Fruit fly (Drosophila melanogaster) whole organism, embryonic: ENCODE measurements around the gene CG3604.

ENCODE experiments used
- Aef1 ChIP-seq: fragments of 200-800 bp; sonication (Bioruptor generic); IDR thresholded peaks from 3 replicates; pipeline ENCODE4 v1.3.6; 2022; ENCODE audit warnings: missing biosample characterization, missing genetic modification characterization
- Antp ChIP-seq: fragments of 200-800 bp; sonication (Bioruptor generic); optimal IDR thresholded peaks from 3 replicates; lab custom pipeline; 2016; ENCODE audit warnings: missing biosample characterization, missing genetic modification characterization
- Atf6 ChIP-seq: fragments of 200-800 bp; sonication (Bioruptor generic); IDR thresholded peaks from 2 replicates; pipeline ENCODE4 v1.3.6; 2022; ENCODE audit warnings: missing biosample characterization, missing genetic modification characterization
- CG1024 ChIP-seq: fragments of 200-800 bp; sonication (Bioruptor generic); IDR thresholded peaks from 2 replicates; pipeline ENCODE4 v1.3.6; 2022; ENCODE audit warnings: missing biosample characterization, missing genetic modification characterization
- CG13123 ChIP-seq: fragments of 200-800 bp; sonication (Bioruptor generic); optimal IDR thresholded peaks from 2 replicates; lab custom pipeline; 2016; ENCODE audit warnings: missing biosample characterization, missing genetic modification characterization
- CG13287 ChIP-seq: fragments of 200-800 bp; sonication (Bioruptor generic); IDR thresholded peaks from 2 replicates; pipeline ENCODE4 v1.3.6; 2022; ENCODE audit warnings: missing biosample characterization, missing genetic modification characterization; ENCODE audit not compliant: partially characterized antibody
- CG13775 ChIP-seq: fragments of 200-800 bp; sonication (Bioruptor generic); optimal IDR thresholded peaks from 3 replicates; lab custom pipeline; 2017; ENCODE audit warnings: missing biosample characterization, mild to moderate bottlenecking, missing genetic modification characterization
- CG17385 ChIP-seq: fragments of 200-800 bp; sonication (Bioruptor generic); optimal IDR thresholded peaks from 3 replicates; lab custom pipeline; 2018; ENCODE audit warnings: missing biosample characterization, mild to moderate bottlenecking, missing genetic modification characterization
- CG17568 ChIP-seq: fragments of 200-800 bp; sonication (Bioruptor generic); optimal IDR thresholded peaks from 2 replicates; lab custom pipeline; 2018; ENCODE audit warnings: missing biosample characterization, mild to moderate bottlenecking, missing genetic modification characterization, moderate library complexity
- CG18599 ChIP-seq: fragments of 200-800 bp; sonication (Bioruptor generic); optimal IDR thresholded peaks from 3 replicates; lab custom pipeline; 2017; ENCODE audit warnings: missing biosample characterization, missing genetic modification characterization, mild to moderate bottlenecking, moderate library complexity, missing genetic modification reagents
- CG30403 ChIP-seq: fragments of 200-800 bp; sonication (Bioruptor generic); optimal IDR thresholded peaks from 3 replicates; lab custom pipeline; 2016; ENCODE audit warnings: missing biosample characterization, missing genetic modification characterization
- CG31388 ChIP-seq: fragments of 200-800 bp; sonication (Bioruptor generic); optimal IDR thresholded peaks from 2 replicates; lab custom pipeline; 2016; ENCODE audit warnings: missing biosample characterization, missing genetic modification characterization
- CG32532 ChIP-seq: fragments of 200-800 bp; sonication (Bioruptor generic); IDR thresholded peaks from 2 replicates; pipeline ENCODE4 v1.3.6; 2022; ENCODE audit warnings: missing biosample characterization, missing genetic modification characterization
- CG7556 ChIP-seq: fragments of 200-800 bp; sonication (Bioruptor generic); optimal IDR thresholded peaks from 2 replicates; lab custom pipeline; 2017; ENCODE audit warnings: missing biosample characterization, mild to moderate bottlenecking, missing genetic modification characterization
- CG8924 ChIP-seq: fragments of 200-800 bp; optimal IDR thresholded peaks from 3 replicates; lab custom pipeline; 2019; ENCODE audit warnings: missing biosample characterization, mild to moderate bottlenecking, missing genetic modification characterization, moderate library complexity
- CoRest ChIP-seq: fragments of 200-800 bp; sonication (Bioruptor generic); optimal IDR thresholded peaks from 3 replicates; lab custom pipeline; 2018; ENCODE audit warnings: missing biosample characterization, mild to moderate bottlenecking, missing genetic modification characterization, moderate library complexity
- D19A ChIP-seq: fragments of 200-800 bp; optimal IDR thresholded peaks from 3 replicates; lab custom pipeline; 2019; ENCODE audit warnings: missing biosample characterization, mild to moderate bottlenecking, missing genetic modification characterization, moderate library complexity
- ERR ChIP-seq: fragments of 200-800 bp; sonication (Bioruptor generic); optimal IDR thresholded peaks from 2 replicates; lab custom pipeline; 2016; ENCODE audit warnings: missing biosample characterization, missing genetic modification characterization
- Eip74EF ChIP-seq, 2 experiments: fragments of 200-800 bp in 1 of 2; fragments of >200 bp in 1 of 2; sonication (Bioruptor generic) in 1 of 2; optimal IDR thresholded peaks; 2 replicates each; lab custom pipeline; 2017 to 2019; ENCODE audit warnings: missing biosample characterization in 2 of 2, missing genetic modification characterization in 2 of 2, mild to moderate bottlenecking in 1 of 2, moderate library complexity in 1 of 2
- Fer3 ChIP-seq: fragments of 200-800 bp; sonication (Bioruptor generic); optimal IDR thresholded peaks from 2 replicates; lab custom pipeline; 2018; ENCODE audit warnings: missing biosample characterization, mild to moderate bottlenecking, missing genetic modification characterization, moderate library complexity
- HHEX ChIP-seq: fragments of 200-800 bp; sonication (Bioruptor generic); optimal IDR thresholded peaks from 3 replicates; lab custom pipeline; 2017; ENCODE audit warnings: missing biosample characterization, mild to moderate bottlenecking, missing genetic modification characterization, missing genetic modification reagents
- Hmr ChIP-seq: fragments of 200-800 bp; sonication (Bioruptor generic); optimal IDR thresholded peaks from 3 replicates; lab custom pipeline; 2017; ENCODE audit warnings: mild to moderate bottlenecking, missing biosample characterization, missing genetic modification reagents, missing genetic modification characterization
- Ptx1 ChIP-seq: fragments of 200-800 bp; sonication (Bioruptor generic); IDR thresholded peaks from 2 replicates; pipeline ENCODE4 v1.3.6; 2022; ENCODE audit warnings: missing biosample characterization, missing genetic modification characterization
- Rfx ChIP-seq: fragments of 200-800 bp; sonication (Bioruptor generic); IDR thresholded peaks from 2 replicates; pipeline ENCODE4 v1.3.6; 2022; ENCODE audit warnings: missing biosample characterization, missing genetic modification characterization
- Ssrp ChIP-seq: fragments of 200-800 bp; sonication (Bioruptor generic); optimal IDR thresholded peaks from 2 replicates; lab custom pipeline; 2018; ENCODE audit warnings: missing biosample characterization, mild to moderate bottlenecking, missing genetic modification characterization, moderate library complexity
- ab ChIP-seq: fragments of 200-800 bp; sonication (Bioruptor generic); optimal IDR thresholded peaks from 2 replicates; lab custom pipeline; 2016; ENCODE audit warnings: missing biosample characterization, missing genetic modification characterization
- bab2 ChIP-seq: fragments of 200-800 bp; sonication (Bioruptor generic); optimal IDR thresholded peaks from 2 replicates; lab custom pipeline; 2016; ENCODE audit warnings: missing biosample characterization, missing genetic modification characterization
- cato ChIP-seq: fragments of 200-800 bp; sonication (Bioruptor generic); optimal IDR thresholded peaks from 2 replicates; lab custom pipeline; 2016; ENCODE audit warnings: missing biosample characterization, missing genetic modification characterization, borderline replicate concordance
- chinmo ChIP-seq: fragments of 200-800 bp; sonication (Bioruptor generic); IDR thresholded peaks from 4 replicates; pipeline ENCODE4 v1.3.6; 2022; ENCODE audit warnings: missing biosample characterization, missing genetic modification characterization; ENCODE audit not compliant: partially characterized antibody
- danr ChIP-seq: fragments of 200-800 bp; sonication (Bioruptor generic); IDR thresholded peaks from 2 replicates; pipeline ENCODE4 v1.3.6; 2022; ENCODE audit warnings: missing biosample characterization, missing genetic modification characterization
- dati ChIP-seq: fragments of 200-800 bp; sonication (Bioruptor generic); IDR thresholded peaks from 2 replicates; pipeline ENCODE4 v1.3.6; 2022; ENCODE audit warnings: missing biosample characterization, missing genetic modification characterization
- dpn ChIP-seq, 2 experiments: fragments of 200-800 bp; sonication (Bioruptor generic); optimal IDR thresholded peaks; 3 replicates each; lab custom pipeline; 2016; ENCODE audit warnings: missing biosample characterization in 2 of 2, missing genetic modification characterization in 2 of 2
- en ChIP-seq: fragments of 200-800 bp; sonication (Bioruptor generic); optimal IDR thresholded peaks from 2 replicates; lab custom pipeline; 2016; ENCODE audit warnings: missing biosample characterization, missing genetic modification characterization
- fd102C ChIP-seq: fragments of 200-800 bp; sonication (Bioruptor generic); optimal IDR thresholded peaks from 2 replicates; lab custom pipeline; 2018; ENCODE audit warnings: missing biosample characterization, mild to moderate bottlenecking, missing genetic modification characterization, moderate library complexity
- gro ChIP-seq: fragments of 200-800 bp; sonication (Bioruptor generic); optimal IDR thresholded peaks from 2 replicates; lab custom pipeline; 2016; ENCODE audit warnings: missing biosample characterization, missing genetic modification characterization
- gt ChIP-seq: fragments of 200-800 bp; sonication (Bioruptor generic); IDR thresholded peaks from 2 replicates; pipeline ENCODE4 v1.3.6; 2022; ENCODE audit warnings: missing biosample characterization, missing genetic modification characterization
- hb ChIP-seq: fragments of 200-800 bp; sonication (Bioruptor generic); IDR thresholded peaks from 3 replicates; pipeline ENCODE4 v1.3.6; 2022; ENCODE audit warnings: missing biosample characterization, missing genetic modification characterization; ENCODE audit not compliant: partially characterized antibody
- lilli ChIP-seq: fragments of 200-800 bp; sonication (Bioruptor generic); optimal IDR thresholded peaks from 3 replicates; lab custom pipeline; 2016; ENCODE audit warnings: missing biosample characterization, missing genetic modification characterization
- lov ChIP-seq, 2 experiments: fragments of 200-800 bp in 1 of 2; fragments of >200 bp in 1 of 2; sonication (Bioruptor generic) in 1 of 2; IDR thresholded peaks in 1 of 2; optimal IDR thresholded peaks in 1 of 2; 2 replicates in 1 of 2; 3 replicates in 1 of 2; pipeline versions ENCODE4 v1.3.6 to Lab custom; 2017 to 2022; ENCODE audit warnings: missing biosample characterization in 1 of 2, missing genetic modification characterization in 1 of 2
- nom ChIP-seq: fragments of 200-800 bp; sonication (Bioruptor generic); optimal IDR thresholded peaks from 2 replicates; lab custom pipeline; 2017; ENCODE audit warnings: missing biosample characterization, missing genetic modification characterization, mild to moderate bottlenecking, moderate library complexity, missing genetic modification reagents
- pb ChIP-seq: fragments of 200-800 bp; sonication (Bioruptor generic); optimal IDR thresholded peaks from 3 replicates; lab custom pipeline; 2016; ENCODE audit warnings: missing biosample characterization, missing genetic modification characterization
- phol ChIP-seq: fragments of 200-800 bp; sonication (Bioruptor generic); optimal IDR thresholded peaks from 3 replicates; lab custom pipeline; 2018; ENCODE audit warnings: missing biosample characterization, mild to moderate bottlenecking, missing genetic modification characterization, moderate library complexity
- pzg ChIP-seq: fragments of 200-800 bp; sonication (Bioruptor generic); optimal IDR thresholded peaks from 3 replicates; lab custom pipeline; 2018; ENCODE audit warnings: missing biosample characterization, mild to moderate bottlenecking, missing genetic modification characterization, moderate library complexity
- schlank ChIP-seq: fragments of 200-800 bp; sonication (Bioruptor generic); optimal IDR thresholded peaks from 2 replicates; lab custom pipeline; 2018; ENCODE audit warnings: missing biosample characterization, mild to moderate bottlenecking, missing genetic modification characterization
- sens ChIP-seq: fragments of 200-800 bp; sonication (Bioruptor generic); peaks from one replicate; lab custom pipeline; 2016; ENCODE audit warnings: missing biosample characterization, missing genetic modification characterization
- stwl ChIP-seq: fragments of 200-800 bp; sonication (Bioruptor generic); optimal IDR thresholded peaks from 3 replicates; lab custom pipeline; 2018; ENCODE audit warnings: missing biosample characterization, mild to moderate bottlenecking, missing genetic modification characterization, moderate library complexity
- tgo ChIP-seq: fragments of 200-800 bp; sonication (Bioruptor generic); IDR thresholded peaks from 3 replicates; pipeline ENCODE4 v1.3.6; 2022; ENCODE audit warnings: missing biosample characterization, missing genetic modification characterization
- twi ChIP-seq: fragments of 200-800 bp; optimal IDR thresholded peaks from 2 replicates; lab custom pipeline; 2019; ENCODE audit warnings: missing biosample characterization, mild to moderate bottlenecking, missing genetic modification characterization, moderate library complexity
- unpg ChIP-seq: fragments of 200-800 bp; sonication (Bioruptor generic); optimal IDR thresholded peaks from 3 replicates; lab custom pipeline; 2018; ENCODE audit warnings: missing biosample characterization, mild to moderate bottlenecking, missing genetic modification characterization, moderate library complexity
- wor ChIP-seq: fragments of 200-800 bp; sonication (Bioruptor generic); IDR thresholded peaks from 2 replicates; pipeline ENCODE4 v1.3.6; 2022; ENCODE audit warnings: missing biosample characterization, missing genetic modification characterization

Gene CG3604

dm6 chr2L:3740443-3740842 lies 42.8 kb upstream of the CG3604 start (continued):
- TF ChIP-seq ab, result no peak
- TF ChIP-seq wor (GFP tag; lab: Robert Waterston, UW), result no peak
- TF ChIP-seq lilli (GFP tag; lab: Kevin White, UChicago), result peak; percentile 9
- TF ChIP-seq sens (GFP tag; lab: Kevin White, UChicago), result peak; percentile 50
- TF ChIP-seq CG13775, result no peak
- no peak for TF ChIP-seq ERR (GFP tag; lab: Kevin White, UChicago)
- no peak for TF ChIP-seq CG17568
- no peak for TF ChIP-seq dati (GFP tag; lab: Robert Waterston, UW)
- TF ChIP-seq hb (GFP tag; lab: Robert Waterston, UW), result no peak
- peak; percentile 20 for TF ChIP-seq CG17385 (GFP tag; lab: Kevin White, UChicago)
- no peak for TF ChIP-seq en (GFP tag; lab: Kevin White, UChicago)
- TF ChIP-seq unpg (GFP tag; lab: Kevin White, UChicago), result peak; percentile 2
- peak; percentile 51 for TF ChIP-seq Hmr (GFP tag; lab: Kevin White, UChicago)
- no peak for TF ChIP-seq twi
- TF ChIP-seq gt (GFP tag; lab: Robert Waterston, UW), result no peak
- no peak for TF ChIP-seq schlank (tag; lab: Kevin White, UChicago)
- TF ChIP-seq CG8924 (tag; lab: Kevin White, UChicago), result no peak
- no peak for TF ChIP-seq Aef1 (GFP tag; lab: Robert Waterston, UW)
- TF ChIP-seq nom (GFP tag; lab: Kevin White, UChicago), result no peak
- no peak for TF ChIP-seq CG13287 (GFP tag; lab: Robert Waterston, UW)
- TF ChIP-seq CG7556 (GFP tag; lab: Kevin White, UChicago), result peak; percentile 35
- peak; percentile 25 for TF ChIP-seq Rfx (GFP tag; lab: Robert Waterston, UW)
- TF ChIP-seq gro (GFP tag; lab: Kevin White, UChicago), result peak; percentile 2
- TF ChIP-seq CG18599 (GFP tag; lab: Kevin White, UChicago), result peak; percentile 53
- TF ChIP-seq lov (optimal IDR thresholded peaks at IDR 0.05; lab: Kevin White, UChicago), result no peak
- no peak for TF ChIP-seq lov (GFP tag; IDR thresholded peaks at IDR 0.05; lab: Robert Waterston, UW)
- no peak for TF ChIP-seq chinmo (GFP tag; lab: Robert Waterston, UW)
- TF ChIP-seq CG32532 (GFP tag; lab: Robert Waterston, UW), result no peak; the same call in 1 of the 2 replicates
- TF ChIP-seq Fer3 (tag; lab: Kevin White, UChicago), result peak; percentile 12
- TF ChIP-seq HHEX (GFP tag; lab: Kevin White, UChicago), result peak; percentile 6
- TF ChIP-seq fd102C (GFP tag; lab: Kevin White, UChicago), result no peak
- TF ChIP-seq cato (GFP tag; lab: Kevin White, UChicago), result no peak
- no peak for TF ChIP-seq CG31388
- no peak for TF ChIP-seq CG13123 (GFP tag; lab: Kevin White, UChicago)
- peak; percentile 7 for TF ChIP-seq CG30403 (GFP tag; lab: Kevin White, UChicago)
- TF ChIP-seq CoRest (tag; lab: Kevin White, UChicago), result peak; percentile 12
- no peak for TF ChIP-seq Ssrp (tag; lab: Kevin White, UChicago)
- no peak for TF ChIP-seq bab2 (GFP tag; lab: Kevin White, UChicago)
- peak; percentile 36 for TF ChIP-seq Ptx1 (GFP tag; lab: Robert Waterston, UW)
- no peak for TF ChIP-seq Eip74EF (GFP tag; optimal IDR thresholded peaks at IDR 0.05; lab: Kevin White, UChicago)
- TF ChIP-seq dpn (GFP tag; optimal IDR thresholded peaks at IDR 0.05; lab: Kevin White, UChicago), result peak in 1 of 2 experiments; percentile 14
- TF ChIP-seq Antp (GFP tag; lab: Kevin White, UChicago), result no peak
- TF ChIP-seq CG1024 (GFP tag; lab: Robert Waterston, UW), result no peak
- peak; percentile 12 for TF ChIP-seq phol (tag; lab: Kevin White, UChicago)
- TF ChIP-seq pzg (GFP tag; lab: Kevin White, UChicago), result no peak
- 0 out of 2 replicates have a peak, but pooled peaks have one; percentile 22 for TF ChIP-seq Atf6 (GFP tag; lab: Robert Waterston, UW)
- peak; percentile 3 for TF ChIP-seq stwl (tag; lab: Kevin White, UChicago)
- TF ChIP-seq pb (GFP tag; lab: Kevin White, UChicago), result no peak
- no peak for TF ChIP-seq danr (GFP tag; lab: Robert Waterston, UW)
- no peak for TF ChIP-seq D19A (tag; lab: Kevin White, UChicago)
- no peak for TF ChIP-seq tgo (GFP tag; lab: Robert Waterston, UW)
